Fruit fly (Drosophila melanogaster) whole organism, embryonic: Measurements from ENCODE around the gene Top3beta.

Source experiments
- Abd-B ChIP-seq: fragments of 200-800 bp; sonication (Bioruptor generic); optimal IDR thresholded peaks from 2 replicates; lab custom pipeline; 2018; ENCODE audit warnings: missing biosample characterization, mild to moderate bottlenecking, missing genetic modification characterization, moderate library complexity
- Bdp1 ChIP-seq: fragments of 200-800 bp; sonication (Bioruptor generic); optimal IDR thresholded peaks from 3 replicates; lab custom pipeline; 2016; ENCODE audit warnings: missing biosample characterization, missing genetic modification characterization
- Blimp-1 ChIP-seq: fragments of 200-800 bp; sonication (Bioruptor generic); optimal IDR thresholded peaks from 3 replicates; lab custom pipeline; 2018; ENCODE audit warnings: missing biosample characterization, missing genetic modification characterization, mild to moderate bottlenecking, moderate library complexity, missing genetic modification reagents
- Bteb2 ChIP-seq: fragments of 200-800 bp; sonication (Bioruptor generic); optimal IDR thresholded peaks from 2 replicates; lab custom pipeline; 2016; ENCODE audit warnings: missing biosample characterization, missing genetic modification characterization
- CG10147 ChIP-seq: fragments of 200-800 bp; sonication (Bioruptor generic); optimal IDR thresholded peaks from 2 replicates; lab custom pipeline; 2019; ENCODE audit warnings: missing biosample characterization, mild to moderate bottlenecking, missing genetic modification characterization, moderate library complexity
- CG10543 ChIP-seq: fragments of 200-800 bp; sonication (Bioruptor generic); optimal IDR thresholded peaks from 3 replicates; lab custom pipeline; 2017; ENCODE audit warnings: missing biosample characterization, mild to moderate bottlenecking, missing genetic modification characterization, moderate library complexity
- CG11723 ChIP-seq: fragments of 200-800 bp; sonication (Bioruptor generic); optimal IDR thresholded peaks from 2 replicates; lab custom pipeline; 2017; ENCODE audit warnings: missing biosample characterization, mild to moderate bottlenecking, missing genetic modification characterization
- CG14441 ChIP-seq: fragments of 200-800 bp; sonication (Bioruptor generic); IDR thresholded peaks from 2 replicates; pipeline ENCODE4 v1.3.6; 2022; ENCODE audit warnings: missing biosample characterization, missing genetic modification characterization
- CG15269 ChIP-seq: fragments of 200-800 bp; sonication (Bioruptor generic); optimal IDR thresholded peaks from 2 replicates; lab custom pipeline; 2018; ENCODE audit warnings: missing biosample characterization, mild to moderate bottlenecking, missing genetic modification characterization, moderate library complexity
- CG15514 ChIP-seq: fragments of 200-800 bp; sonication (Bioruptor generic); optimal IDR thresholded peaks from 3 replicates; lab custom pipeline; 2017; ENCODE audit warnings: missing biosample characterization, missing genetic modification characterization, mild to moderate bottlenecking, moderate library complexity, missing genetic modification reagents
- CG16779 ChIP-seq: fragments of 200-800 bp; sonication (Bioruptor generic); IDR thresholded peaks from 2 replicates; pipeline ENCODE4 v1.3.6; 2022; ENCODE audit warnings: missing biosample characterization, missing genetic modification characterization
- CG16815 ChIP-seq: fragments of 200-800 bp; sonication (Bioruptor generic); optimal IDR thresholded peaks from 3 replicates; lab custom pipeline; 2017; ENCODE audit warnings: missing biosample characterization, mild to moderate bottlenecking, missing genetic modification characterization
- CG16863 ChIP-seq: fragments of 200-800 bp; sonication (Bioruptor generic); optimal IDR thresholded peaks from 3 replicates; lab custom pipeline; 2016; ENCODE audit warnings: missing biosample characterization, missing genetic modification characterization
- CG3065 ChIP-seq: fragments of 200-800 bp; sonication (Bioruptor generic); optimal IDR thresholded peaks from 2 replicates; lab custom pipeline; 2016; ENCODE audit warnings: missing biosample characterization, missing genetic modification characterization
- CG32772 ChIP-seq: fragments of 200-800 bp; sonication (Bioruptor generic); IDR thresholded peaks from 2 replicates; pipeline ENCODE4 v1.3.6; 2022; ENCODE audit warnings: missing biosample characterization, missing genetic modification characterization
- CG42726 ChIP-seq: fragments of 200-800 bp; sonication (Bioruptor generic); IDR thresholded peaks from 2 replicates; pipeline ENCODE4 v1.3.6; 2022; ENCODE audit warnings: missing biosample characterization, missing genetic modification characterization; ENCODE audit not compliant: partially characterized antibody
- CG7963 ChIP-seq: fragments of 200-800 bp; sonication (Bioruptor generic); IDR thresholded peaks from 3 replicates; pipeline ENCODE4 v1.3.6; 2022; ENCODE audit warnings: missing biosample characterization, missing genetic modification characterization; ENCODE audit not compliant: partially characterized antibody
- CG8290 ChIP-seq, 3 experiments: fragments of 200-800 bp; sonication (Bioruptor generic); optimal IDR thresholded peaks; 2 replicates each; lab custom pipeline; 2016 to 2019; ENCODE audit warnings: missing biosample characterization in 3 of 3, missing genetic modification characterization in 3 of 3, mild to moderate bottlenecking in 2 of 3, moderate library complexity in 1 of 3
- Chrac-16 ChIP-seq: fragments of 200-800 bp; sonication (Bioruptor generic); optimal IDR thresholded peaks from 3 replicates; lab custom pipeline; 2016; ENCODE audit warnings: missing biosample characterization, missing genetic modification characterization
- Dek ChIP-seq: fragments of 200-800 bp; sonication (Bioruptor generic); optimal IDR thresholded peaks from 3 replicates; lab custom pipeline; 2019; ENCODE audit warnings: missing biosample characterization, mild to moderate bottlenecking, missing genetic modification characterization, moderate library complexity
- Dip2 ChIP-seq: fragments of 200-800 bp; sonication (Bioruptor generic); IDR thresholded peaks from 2 replicates; pipeline ENCODE4 v1.3.6; 2022; ENCODE audit warnings: missing biosample characterization, missing genetic modification characterization
- Dref ChIP-seq: fragments of 200-800 bp; sonication (Bioruptor generic); IDR thresholded peaks from 2 replicates; pipeline ENCODE4 v1.3.6; 2022; ENCODE audit warnings: missing biosample characterization, missing genetic modification characterization
- Gsc ChIP-seq: fragments of 200-800 bp; sonication (Bioruptor generic); IDR thresholded peaks from 2 replicates; pipeline ENCODE4 v1.3.6; 2022; ENCODE audit warnings: missing biosample characterization, missing genetic modification characterization
- Hr39 ChIP-seq: fragments of >200 bp; optimal IDR thresholded peaks from 2 replicates; lab custom pipeline; 2017
- Hsf ChIP-seq: fragments of 200-800 bp; sonication (Bioruptor generic); optimal IDR thresholded peaks from 3 replicates; lab custom pipeline; 2016; ENCODE audit warnings: missing biosample characterization, missing genetic modification characterization
- MBD-R2 ChIP-seq: fragments of 200-800 bp; sonication (Bioruptor generic); IDR thresholded peaks from 2 replicates; pipeline ENCODE4 v1.3.6; 2022; ENCODE audit warnings: missing biosample characterization, missing genetic modification characterization
- Med ChIP-seq: fragments of 200-800 bp; sonication (Bioruptor generic); peaks from one replicate; lab custom pipeline; 2016; ENCODE audit warnings: missing biosample characterization, missing genetic modification characterization, mild to moderate bottlenecking, inconsistent platforms, moderate library complexity
- Mes4 ChIP-seq: fragments of 200-800 bp; sonication (Bioruptor generic); optimal IDR thresholded peaks from 2 replicates; lab custom pipeline; 2016; ENCODE audit warnings: missing biosample characterization, missing genetic modification characterization
- Nf-YC ChIP-seq: fragments of 200-800 bp; optimal IDR thresholded peaks from 3 replicates; lab custom pipeline; 2019; ENCODE audit warnings: missing biosample characterization, mild to moderate bottlenecking, missing genetic modification characterization, moderate library complexity
- Pdp1 ChIP-seq, 2 experiments: fragments of 200-800 bp; sonication (Bioruptor generic); optimal IDR thresholded peaks; 3 replicates each; lab custom pipeline; 2016; ENCODE audit warnings: missing biosample characterization in 2 of 2, missing genetic modification characterization in 2 of 2, mild to moderate bottlenecking in 1 of 2, moderate library complexity in 1 of 2
- Scr ChIP-seq: fragments of 200-800 bp; sonication (Bioruptor generic); IDR thresholded peaks from 2 replicates; pipeline ENCODE4 v1.3.6; 2022; ENCODE audit warnings: missing biosample characterization, missing genetic modification characterization; ENCODE audit not compliant: partially characterized antibody
- ac ChIP-seq: fragments of 200-800 bp; sonication (Bioruptor generic); optimal IDR thresholded peaks from 3 replicates; lab custom pipeline; 2017; ENCODE audit warnings: missing biosample characterization, mild to moderate bottlenecking, missing genetic modification characterization
- cg ChIP-seq: fragments of 200-800 bp; sonication (Bioruptor generic); optimal IDR thresholded peaks from 3 replicates; lab custom pipeline; 2019; ENCODE audit warnings: missing biosample characterization, mild to moderate bottlenecking, missing genetic modification characterization, moderate library complexity
- exex ChIP-seq: fragments of 200-800 bp; sonication (Bioruptor generic); optimal IDR thresholded peaks from 4 replicates; lab custom pipeline; 2018; ENCODE audit warnings: missing biosample characterization, mild to moderate bottlenecking, missing genetic modification characterization, moderate library complexity
- gsb ChIP-seq: fragments of 200-800 bp; sonication (Bioruptor generic); IDR thresholded peaks from 2 replicates; pipeline ENCODE4 v1.3.6; 2022; ENCODE audit warnings: missing biosample characterization, missing genetic modification characterization
- inv ChIP-seq: fragments of 200-800 bp; sonication (Bioruptor generic); IDR thresholded peaks from 2 replicates; pipeline ENCODE4 v1.3.6; 2022; ENCODE audit warnings: missing biosample characterization, missing genetic modification characterization; ENCODE audit not compliant: partially characterized antibody
- klu ChIP-seq: fragments of 200-800 bp; sonication (Bioruptor generic); IDR thresholded peaks from 2 replicates; pipeline ENCODE4 v1.3.6; 2022; ENCODE audit warnings: missing biosample characterization, missing genetic modification characterization
- lilli ChIP-seq: fragments of 200-800 bp; sonication (Bioruptor generic); optimal IDR thresholded peaks from 3 replicates; lab custom pipeline; 2016; ENCODE audit warnings: missing biosample characterization, missing genetic modification characterization
- nau ChIP-seq: fragments of 200-800 bp; sonication (Bioruptor generic); optimal IDR thresholded peaks from 3 replicates; lab custom pipeline; 2017; ENCODE audit warnings: missing biosample characterization, mild to moderate bottlenecking, missing genetic modification characterization, missing genetic modification reagents
- p53 ChIP-seq: fragments of 200-800 bp; sonication (Bioruptor generic); optimal IDR thresholded peaks from 2 replicates; lab custom pipeline; 2016; ENCODE audit warnings: missing biosample characterization, missing genetic modification characterization
- pho ChIP-seq: fragments of 200-800 bp; sonication (Bioruptor generic); optimal IDR thresholded peaks from 2 replicates; lab custom pipeline; 2016; ENCODE audit warnings: missing biosample characterization, missing genetic modification characterization
- pum ChIP-seq: fragments of 200-800 bp; sonication (Bioruptor generic); optimal IDR thresholded peaks from 2 replicates; lab custom pipeline; 2016; ENCODE audit warnings: missing biosample characterization, missing genetic modification characterization
- scrt ChIP-seq: fragments of 200-800 bp; sonication (Bioruptor generic); optimal IDR thresholded peaks from 2 replicates; lab custom pipeline; 2018; ENCODE audit warnings: missing biosample characterization, mild to moderate bottlenecking, missing genetic modification characterization, moderate library complexity
- slou ChIP-seq: fragments of 200-800 bp; sonication (Bioruptor generic); optimal IDR thresholded peaks from 3 replicates; lab custom pipeline; 2016; ENCODE audit warnings: missing biosample characterization, missing genetic modification characterization
- ssp ChIP-seq: fragments of 200-800 bp; sonication (Bioruptor generic); IDR thresholded peaks from 2 replicates; pipeline ENCODE4 v1.3.6; 2022; ENCODE audit warnings: missing biosample characterization, missing genetic modification characterization
- tup ChIP-seq: fragments of 200-800 bp; sonication (Bioruptor generic); optimal IDR thresholded peaks from 2 replicates; lab custom pipeline; 2016; ENCODE audit warnings: missing biosample characterization, mild to moderate bottlenecking, missing genetic modification characterization, moderate library complexity
- unc-4 ChIP-seq: fragments of 200-800 bp; sonication (Bioruptor generic); IDR thresholded peaks from 2 replicates; pipeline ENCODE4 v1.3.6; 2022; ENCODE audit warnings: missing biosample characterization, missing genetic modification characterization; ENCODE audit not compliant: partially characterized antibody
- wdn ChIP-seq: fragments of 200-800 bp; sonication (Bioruptor generic); IDR thresholded peaks from 2 replicates; pipeline ENCODE4 v1.3.6; 2022; ENCODE audit warnings: missing biosample characterization, missing genetic modification characterization
- zen2 ChIP-seq: fragments of 200-800 bp; sonication (Bioruptor generic); IDR thresholded peaks from 3 replicates; pipeline ENCODE4 v1.3.6; 2022; ENCODE audit warnings: missing biosample characterization, missing genetic modification characterization; ENCODE audit not compliant: partially characterized antibody

The Top3beta gene

dm6 chrX:6278879-6279628, 8.7 kb downstream of the Top3beta start (continued):
- TF ChIP-seq zen2 (GFP tag; lab: Robert Waterston, UW): no peak
- no peak for TF ChIP-seq Dip2 (GFP tag; lab: Robert Waterston, UW)
- TF ChIP-seq klu: no peak
- TF ChIP-seq Nf-YC (tag; lab: Kevin White, UChicago): peak; percentile 16
- no peak for TF ChIP-seq tup (GFP tag; lab: Kevin White, UChicago)
- TF ChIP-seq Blimp-1: no peak
- TF ChIP-seq Abd-B (GFP tag; lab: Kevin White, UChicago): no peak
- peak; percentile 49 for TF ChIP-seq CG42726
- no peak for TF ChIP-seq Bteb2
- TF ChIP-seq Chrac-16: no peak
- peak; percentile 51 for TF ChIP-seq Mes4 (GFP tag; lab: Kevin White, UChicago)
- TF ChIP-seq CG32772 (GFP tag; lab: Robert Waterston, UW): no peak
- no peak for TF ChIP-seq nau (GFP tag; lab: Kevin White, UChicago)
- peak; percentile 34 for TF ChIP-seq scrt (GFP tag; lab: Kevin White, UChicago)
- TF ChIP-seq unc-4 (GFP tag; lab: Robert Waterston, UW): peak; percentile 34; the same call in 1 of the 2 replicates
- TF ChIP-seq Hsf (GFP tag; lab: Kevin White, UChicago): no peak
- TF ChIP-seq ac (GFP tag; lab: Kevin White, UChicago): no peak
- TF ChIP-seq CG15269: no peak
- peak; percentile 24 for TF ChIP-seq CG15514 (GFP tag; lab: Kevin White, UChicago)
- peak; percentile 58 for TF ChIP-seq CG10543 (GFP tag; lab: Kevin White, UChicago)
- TF ChIP-seq lilli (GFP tag; lab: Kevin White, UChicago): peak; percentile 29
- no peak for TF ChIP-seq wdn (GFP tag; lab: Robert Waterston, UW)
- no peak for TF ChIP-seq CG16779 (GFP tag; lab: Robert Waterston, UW)
- no peak for TF ChIP-seq CG11723 (GFP tag; lab: Kevin White, UChicago)
- TF ChIP-seq Scr (GFP tag; lab: Robert Waterston, UW): 0 out of 2 replicates have a peak, but pooled peaks have one; percentile 38
- no peak for TF ChIP-seq CG16863
- TF ChIP-seq CG8290 (GFP tag; optimal IDR thresholded peaks at IDR 0.05; lab: Kevin White, UChicago): no peak
- peak; percentile 34 to 47 for TF ChIP-seq CG8290 (tag; optimal IDR thresholded peaks at IDR 0.05; lab: Kevin White, UChicago)
- TF ChIP-seq slou: no peak
- TF ChIP-seq inv (GFP tag; lab: Robert Waterston, UW): peak; percentile 18; the same call in 1 of the 2 replicates
- TF ChIP-seq Pdp1 (GFP tag; optimal IDR thresholded peaks at IDR 0.05; lab: Kevin White, UChicago): peak in 1 of 2 experiments; percentile 18
- TF ChIP-seq CG14441 (GFP tag; lab: Robert Waterston, UW): no peak
- no peak for TF ChIP-seq CG3065
- no peak for TF ChIP-seq CG10147 (GFP tag; lab: Kevin White, UChicago)
- no peak for TF ChIP-seq MBD-R2 (GFP tag; lab: Robert Waterston, UW)
- peak; percentile 79 for TF ChIP-seq Med (GFP tag; lab: Kevin White, UChicago)
- TF ChIP-seq exex (tag; lab: Kevin White, UChicago): no peak
- no peak for TF ChIP-seq pum (GFP tag; lab: Kevin White, UChicago)
- TF ChIP-seq cg (GFP tag; lab: Kevin White, UChicago): peak; percentile 87
- no peak for TF ChIP-seq CG7963 (GFP tag; lab: Robert Waterston, UW)
- TF ChIP-seq gsb (GFP tag; lab: Robert Waterston, UW): no peak
- no peak for TF ChIP-seq Bdp1 (GFP tag; lab: Kevin White, UChicago)
- TF ChIP-seq CG16815: no peak
- TF ChIP-seq Hr39 (lab: Kevin White, UChicago): no peak
- TF ChIP-seq p53 (GFP tag; lab: Kevin White, UChicago): no peak
- peak; percentile 62 for TF ChIP-seq Dref (GFP tag; lab: Robert Waterston, UW)
- TF ChIP-seq ssp (GFP tag; lab: Robert Waterston, UW): no peak
- TF ChIP-seq pho (GFP tag; lab: Kevin White, UChicago): peak; percentile 30
- peak; percentile 11 for TF ChIP-seq Dek (tag; lab: Kevin White, UChicago)
- TF ChIP-seq Gsc (GFP tag; lab: Robert Waterston, UW): no peak
